Fruit fly (Drosophila melanogaster) Kc167 (cell line): ENCODE data around the gene gammaTub37C.

Source experiments
- Myc ChIP-seq: fragments of >200 bp; optimal IDR thresholded peaks from 2 replicates; lab custom pipeline; 2017; ENCODE audit warnings: missing external identifiers
- h ChIP-seq: fragments of >200 bp; optimal IDR thresholded peaks from 3 replicates; lab custom pipeline; 2018; ENCODE audit warnings: missing external identifiers

DNA sequence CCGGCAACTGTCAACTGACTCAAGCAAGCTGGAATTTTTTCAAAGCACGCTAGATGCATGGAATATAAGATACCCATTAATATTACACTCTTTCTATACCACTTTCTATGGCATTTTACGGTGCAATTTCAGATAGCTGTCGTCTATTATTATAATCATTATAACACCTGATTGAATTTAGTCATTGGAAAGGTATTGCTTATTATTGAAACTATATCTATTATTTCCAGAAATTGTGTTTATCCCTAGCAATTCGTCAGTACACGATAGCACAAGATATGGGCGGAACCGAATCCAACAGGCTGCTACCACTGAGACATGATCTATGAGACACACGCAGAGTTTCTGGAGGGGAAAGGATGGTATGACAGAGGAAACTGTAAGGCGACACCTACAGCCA lies 33.9 kb upstream of the gammaTub37C start:
- TF ChIP-seq h (lab: Kevin White, UChicago) = no peak
- no peak for TF ChIP-seq Myc (lab: Kevin White, UChicago)
